Worm (Caenorhabditis elegans): ENCODE results near the gene F14D2.7.

DNA sequence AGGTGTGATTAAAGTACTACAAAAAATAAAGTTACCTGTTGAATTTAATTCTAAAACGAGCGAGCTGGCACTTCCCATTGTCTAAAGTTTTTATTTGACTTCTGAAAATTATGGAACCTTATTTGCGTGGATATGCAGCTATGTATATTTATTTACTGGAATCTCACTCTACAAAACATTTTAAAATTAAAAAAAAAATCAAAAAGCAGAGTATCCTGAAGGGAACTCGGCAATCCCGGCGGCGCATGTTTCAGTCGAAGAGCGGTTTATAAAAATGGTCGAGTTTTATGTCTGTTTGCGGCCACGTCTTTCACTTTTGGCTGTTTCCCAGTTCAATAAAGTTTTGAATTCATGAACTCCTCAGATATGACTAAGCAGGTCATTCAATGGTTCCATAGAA, 1.4 kb downstream of the F14D2.7 start, which contains the start of gene F14D2.19:
- TF ChIP-seq lin-11 (tag; optimal IDR thresholded peaks at IDR 0.05): no peak
- TF ChIP-seq aly-2 (tag; optimal IDR thresholded peaks at IDR 0.05): no peak
